Worm (Caenorhabditis elegans): ENCODE data around the gene F42A9.9.

The F42A9.9 gene

ce11 chrIV:8665778-8666177, 27.1 kb upstream of the F42A9.9 start:
- TF ChIP-seq sea-1 (GFP tag; conservative IDR thresholded peaks at IDR 0.05) (no peak), B0310.2 (tag; optimal IDR thresholded peaks at IDR 0.05) (no peak), ama-1 (optimal IDR thresholded peaks at IDR 0.05) (no peak), hnd-1 (tag; optimal IDR thresholded peaks at IDR 0.05) (no peak), tra-4 (tag; optimal IDR thresholded peaks at IDR 0.05) (no peak), tbx-11 (GFP tag; IDR thresholded peaks at IDR 0.05) (no peak), aly-1 (tag; optimal IDR thresholded peaks at IDR 0.05) (no peak), ets-7 (tag; optimal IDR thresholded peaks at IDR 0.05) (no peak), hmbx-1 (tag; optimal IDR thresholded peaks at IDR 0.05) (no peak), flt-1 (GFP tag; IDR thresholded peaks at IDR 0.05) (no peak), ceh-36 (tag; optimal IDR thresholded peaks at IDR 0.05) (no peak), ceh-13 (GFP tag; optimal IDR thresholded peaks at IDR 0.05) (no peak), hmg-4 (GFP tag; optimal IDR thresholded peaks at IDR 0.05) (no peak)

ce11 chrIV:8658122-8658521, 19.5 kb upstream of the F42A9.9 start, which contains the start of gene C49C8.6:
C49C8.6 (minus strand) TSS chrIV:8658222.
- no peak for TF ChIP-seq ceh-13 (GFP tag; optimal IDR thresholded peaks at IDR 0.05)
- no peak for TF ChIP-seq B0310.2 (tag; optimal IDR thresholded peaks at IDR 0.05)
- TF ChIP-seq flt-1 (GFP tag; IDR thresholded peaks at IDR 0.05) = no peak
- no peak for TF ChIP-seq F13C5.2 (tag; optimal IDR thresholded peaks at IDR 0.05)
- TF ChIP-seq ets-7 (tag; optimal IDR thresholded peaks at IDR 0.05) = no peak
- TF ChIP-seq scrt-1 (GFP tag; IDR thresholded peaks at IDR 0.05) = no peak
- TF ChIP-seq pes-1 (GFP tag; IDR thresholded peaks at IDR 0.05) = no peak
- TF ChIP-seq tbx-11 (GFP tag; IDR thresholded peaks at IDR 0.05) = no peak
- TF ChIP-seq hnd-1 (tag; optimal IDR thresholded peaks at IDR 0.05) = no peak
- TF ChIP-seq aly-1 (tag; optimal IDR thresholded peaks at IDR 0.05) = no peak
- TF ChIP-seq hmbx-1 (tag; optimal IDR thresholded peaks at IDR 0.05) = no peak
- TF ChIP-seq ama-1 (optimal IDR thresholded peaks at IDR 0.05) = no peak
- TF ChIP-seq tbx-37 (GFP tag; conservative IDR thresholded peaks at IDR 0.05) = no peak
- TF ChIP-seq ceh-36 (tag; optimal IDR thresholded peaks at IDR 0.05) = no peak
- no peak for TF ChIP-seq sea-1 (GFP tag; conservative IDR thresholded peaks at IDR 0.05)
- no peak for TF ChIP-seq tra-4 (tag; optimal IDR thresholded peaks at IDR 0.05)
- TF ChIP-seq hmg-4 (GFP tag; optimal IDR thresholded peaks at IDR 0.05) = no peak

ce11 chrIV:8654115-8654628, 15.5 kb upstream of the F42A9.9 start, which contains the start of gene C49C8.1:
C49C8.1 (plus strand) TSS chrIV:8654578.
- TF ChIP-seq sea-1 (GFP tag; conservative IDR thresholded peaks at IDR 0.05) = no peak
- TF ChIP-seq hmbx-1 (tag; optimal IDR thresholded peaks at IDR 0.05) = no peak
- TF ChIP-seq B0310.2 (tag; optimal IDR thresholded peaks at IDR 0.05) = no peak
- TF ChIP-seq aly-1 (tag; optimal IDR thresholded peaks at IDR 0.05) = no peak
- TF ChIP-seq ceh-13 (GFP tag; optimal IDR thresholded peaks at IDR 0.05) = no peak
- TF ChIP-seq ceh-36 (tag; optimal IDR thresholded peaks at IDR 0.05) = no peak
- TF ChIP-seq tbx-37 (GFP tag; conservative IDR thresholded peaks at IDR 0.05) = no peak
- TF ChIP-seq flt-1 (GFP tag; IDR thresholded peaks at IDR 0.05) = no peak
- TF ChIP-seq ets-7 (tag; optimal IDR thresholded peaks at IDR 0.05) = no peak
- no peak for TF ChIP-seq tbx-11 (GFP tag; IDR thresholded peaks at IDR 0.05)
- no peak for TF ChIP-seq scrt-1 (GFP tag; IDR thresholded peaks at IDR 0.05)
- no peak for TF ChIP-seq ama-1 (optimal IDR thresholded peaks at IDR 0.05)

- TF ChIP-seq pes-1 (GFP tag; IDR thresholded peaks at IDR 0.05) = no peak
- no peak for TF ChIP-seq flt-1 (GFP tag; IDR thresholded peaks at IDR 0.05)
- no peak for TF ChIP-seq tra-4 (tag; optimal IDR thresholded peaks at IDR 0.05)
- no peak for TF ChIP-seq ama-1 (optimal IDR thresholded peaks at IDR 0.05)
- TF ChIP-seq aly-1 (tag; optimal IDR thresholded peaks at IDR 0.05) = no peak
- no peak for TF ChIP-seq ets-7 (tag; optimal IDR thresholded peaks at IDR 0.05)
- no peak for TF ChIP-seq B0310.2 (tag; optimal IDR thresholded peaks at IDR 0.05)
- TF ChIP-seq tbx-11 (GFP tag; IDR thresholded peaks at IDR 0.05) = no peak
- no peak for TF ChIP-seq F13C5.2 (tag; optimal IDR thresholded peaks at IDR 0.05)
- TF ChIP-seq sea-1 (GFP tag; conservative IDR thresholded peaks at IDR 0.05) = no peak
- TF ChIP-seq hmg-4 (GFP tag; optimal IDR thresholded peaks at IDR 0.05) = no peak
- no peak for TF ChIP-seq ceh-36 (tag; optimal IDR thresholded peaks at IDR 0.05)
- no peak for TF ChIP-seq ceh-13 (GFP tag; optimal IDR thresholded peaks at IDR 0.05)
- TF ChIP-seq tbx-37 (GFP tag; conservative IDR thresholded peaks at IDR 0.05) = no peak
- no peak for TF ChIP-seq hnd-1 (tag; optimal IDR thresholded peaks at IDR 0.05)
- TF ChIP-seq scrt-1 (GFP tag; IDR thresholded peaks at IDR 0.05) = no peak
- no peak for TF ChIP-seq hmbx-1 (tag; optimal IDR thresholded peaks at IDR 0.05)
Measured at ce11 chrIV:8653592-8653991, 14.9 kb upstream of the F42A9.9 start, which contains the start of gene C49C8.5. C49C8.5 (minus strand) TSS chrIV:8653664.

- no peak for TF ChIP-seq ama-1 (optimal IDR thresholded peaks at IDR 0.05)
- no peak for TF ChIP-seq hmg-4 (GFP tag; optimal IDR thresholded peaks at IDR 0.05)
- no peak for TF ChIP-seq ets-7 (tag; optimal IDR thresholded peaks at IDR 0.05)
- no peak for TF ChIP-seq sea-1 (GFP tag; conservative IDR thresholded peaks at IDR 0.05)
- no peak for TF ChIP-seq tbx-11 (GFP tag; IDR thresholded peaks at IDR 0.05)
- TF ChIP-seq ceh-36 (tag; optimal IDR thresholded peaks at IDR 0.05) = no peak
- TF ChIP-seq flt-1 (GFP tag; IDR thresholded peaks at IDR 0.05) = no peak
- no peak for TF ChIP-seq B0310.2 (tag; optimal IDR thresholded peaks at IDR 0.05)
Measured at ce11 chrIV:8651835-8652234, 13.2 kb upstream of the F42A9.9 start, which contains the start of gene C49C8.8. C49C8.8 (plus strand) TSS chrIV:8652135.

DNA sequence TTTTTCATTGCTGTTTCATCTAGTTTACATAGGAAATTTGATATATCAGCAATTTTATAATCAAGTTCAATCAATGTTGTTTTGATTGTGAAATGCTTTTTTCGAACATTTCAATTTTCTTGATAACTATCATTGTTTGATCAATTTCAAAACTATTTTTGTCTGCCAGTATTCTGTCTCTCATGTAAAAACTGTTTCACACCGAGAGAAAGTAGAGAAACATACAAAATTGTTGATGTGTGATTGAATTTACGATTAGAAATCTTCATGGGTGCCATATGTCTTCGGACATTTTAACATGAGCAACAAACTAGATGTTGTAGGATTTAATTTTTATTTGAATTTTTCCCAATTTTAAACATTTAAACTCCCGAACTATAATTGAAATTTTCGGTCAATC, 12.0 kb upstream of the F42A9.9 start, which contains the start of gene C49C8.2:
TSS of gene C49C8.2 (plus strand) at position 393 of the 400 bp plus-strand sequence.
- no peak for TF ChIP-seq F13C5.2 (tag; optimal IDR thresholded peaks at IDR 0.05)
- TF ChIP-seq hmg-4 (GFP tag; optimal IDR thresholded peaks at IDR 0.05) = no peak
- no peak for TF ChIP-seq aly-1 (tag; optimal IDR thresholded peaks at IDR 0.05)
- no peak for TF ChIP-seq hnd-1 (tag; optimal IDR thresholded peaks at IDR 0.05)
- TF ChIP-seq ets-7 (tag; optimal IDR thresholded peaks at IDR 0.05) = no peak
- no peak for TF ChIP-seq scrt-1 (GFP tag; IDR thresholded peaks at IDR 0.05)
- TF ChIP-seq tra-4 (tag; optimal IDR thresholded peaks at IDR 0.05) = no peak
- TF ChIP-seq ceh-13 (GFP tag; optimal IDR thresholded peaks at IDR 0.05) = no peak
- TF ChIP-seq ceh-36 (tag; optimal IDR thresholded peaks at IDR 0.05) = no peak
- TF ChIP-seq B0310.2 (tag; optimal IDR thresholded peaks at IDR 0.05) = no peak
- TF ChIP-seq tbx-11 (GFP tag; IDR thresholded peaks at IDR 0.05) = no peak
- TF ChIP-seq ama-1 (optimal IDR thresholded peaks at IDR 0.05) = no peak
- no peak for TF ChIP-seq flt-1 (GFP tag; IDR thresholded peaks at IDR 0.05)

DNA sequence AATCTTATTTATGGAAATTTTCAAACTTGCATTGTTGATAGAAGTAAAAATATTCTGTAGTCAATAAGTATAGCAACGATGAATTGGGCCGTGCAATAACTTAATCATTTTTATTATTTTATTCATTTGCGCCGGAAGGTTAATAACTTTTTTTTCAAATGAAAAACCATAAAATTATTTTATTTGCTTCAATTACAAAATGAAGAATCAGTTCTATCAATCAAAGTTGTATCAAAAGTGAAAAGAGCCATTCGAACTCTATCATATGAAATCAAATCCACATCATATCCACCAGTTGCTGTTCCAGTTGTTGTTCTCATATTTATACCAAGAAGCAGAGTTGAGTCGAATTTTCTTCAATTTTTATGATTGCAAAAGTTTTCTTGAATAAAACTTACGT, 9.8 kb upstream of the F42A9.9 start, which contains the start of gene cyp-33E1:
TSS of gene cyp-33E1 (minus strand) at position 101 of the 400 bp plus-strand sequence.
- TF ChIP-seq tra-4 (tag; optimal IDR thresholded peaks at IDR 0.05) (no peak), sea-1 (GFP tag; conservative IDR thresholded peaks at IDR 0.05) (no peak), pes-1 (GFP tag; IDR thresholded peaks at IDR 0.05) (no peak), ceh-36 (tag; optimal IDR thresholded peaks at IDR 0.05) (no peak), flt-1 (GFP tag; IDR thresholded peaks at IDR 0.05) (no peak), tbx-11 (GFP tag; IDR thresholded peaks at IDR 0.05) (no peak), F13C5.2 (tag; optimal IDR thresholded peaks at IDR 0.05) (no peak)
